Worm (Caenorhabditis elegans): ENCODE measurements around the gene W02D7.4.

Gene W02D7.4

ce11 chrV:8247311-8248105, 49.9 kb downstream of the W02D7.4 start:
- TF ChIP-seq him-1 (tag; optimal IDR thresholded peaks at IDR 0.05) (no peak), W03F9.2 (tag; optimal IDR thresholded peaks at IDR 0.05) (peak; percentile 47)
